Fruit fly (Drosophila melanogaster) whole organism, embryonic: ENCODE results near the gene cana.
A peak's percentile ranks its signal among the peaks of the same experiment; 100 is the strongest.

Experiments used
- Atf3 ChIP-seq: fragments of 200-800 bp; sonication (Bioruptor generic); optimal IDR thresholded peaks from 3 replicates; lab custom pipeline; 2016; ENCODE audit warnings: missing biosample characterization, missing genetic modification characterization
- Awh ChIP-seq: fragments of 200-800 bp; sonication (Bioruptor generic); IDR thresholded peaks from 2 replicates; pipeline ENCODE4, ENCODE4 v1.3.6; 2022; ENCODE audit warnings: missing biosample characterization, missing genetic modification characterization
- Bdp1 ChIP-seq: fragments of 200-800 bp; sonication (Bioruptor generic); optimal IDR thresholded peaks from 3 replicates; lab custom pipeline; 2016; ENCODE audit warnings: missing biosample characterization, missing genetic modification characterization
- BtbVII ChIP-seq: fragments of 200-800 bp; sonication (Bioruptor generic); optimal IDR thresholded peaks from 3 replicates; lab custom pipeline; 2017; ENCODE audit warnings: missing biosample characterization, mild to moderate bottlenecking, missing genetic modification characterization
- CG10267 ChIP-seq: fragments of 200-800 bp; sonication (Bioruptor generic); optimal IDR thresholded peaks from 2 replicates; lab custom pipeline; 2018; ENCODE audit warnings: missing biosample characterization, mild to moderate bottlenecking, missing genetic modification characterization, moderate library complexity
- CG12219 ChIP-seq: fragments of 200-800 bp; sonication (Bioruptor generic); optimal IDR thresholded peaks from 3 replicates; lab custom pipeline; 2018; ENCODE audit warnings: missing biosample characterization, mild to moderate bottlenecking, missing genetic modification characterization
- CG12744 ChIP-seq: fragments of 200-800 bp; sonication (Bioruptor generic); optimal IDR thresholded peaks from 2 replicates; lab custom pipeline; 2016; ENCODE audit warnings: missing biosample characterization, missing genetic modification characterization
- CG13894 ChIP-seq: fragments of 200-800 bp; sonication (Bioruptor generic); optimal IDR thresholded peaks from 3 replicates; lab custom pipeline; 2018; ENCODE audit warnings: missing biosample characterization, mild to moderate bottlenecking, missing genetic modification characterization, moderate library complexity
- CG15514 ChIP-seq: fragments of 200-800 bp; sonication (Bioruptor generic); optimal IDR thresholded peaks from 3 replicates; lab custom pipeline; 2017; ENCODE audit warnings: missing biosample characterization, missing genetic modification characterization, mild to moderate bottlenecking, moderate library complexity, missing genetic modification reagents
- CG17802 ChIP-seq: fragments of 200-800 bp; sonication (Bioruptor generic); optimal IDR thresholded peaks from 2 replicates; lab custom pipeline; 2018; ENCODE audit warnings: missing biosample characterization, mild to moderate bottlenecking, missing genetic modification characterization, moderate library complexity
- CG2129 ChIP-seq: fragments of 200-800 bp; sonication (Bioruptor generic); IDR thresholded peaks from 2 replicates; pipeline ENCODE4 v1.3.6; 2022; ENCODE audit warnings: missing biosample characterization, missing genetic modification characterization; ENCODE audit not compliant: partially characterized antibody
- CG2202 ChIP-seq: fragments of 200-800 bp; sonication (Bioruptor generic); optimal IDR thresholded peaks from 2 replicates; lab custom pipeline; 2018; ENCODE audit warnings: missing biosample characterization, mild to moderate bottlenecking, missing genetic modification characterization
- CG32532 ChIP-seq: fragments of 200-800 bp; sonication (Bioruptor generic); IDR thresholded peaks from 2 replicates; pipeline ENCODE4 v1.3.6; 2022; ENCODE audit warnings: missing biosample characterization, missing genetic modification characterization
- CG4282 ChIP-seq: fragments of 200-800 bp; sonication (Bioruptor generic); optimal IDR thresholded peaks from 2 replicates; lab custom pipeline; 2016; ENCODE audit warnings: missing biosample characterization, missing genetic modification characterization
- CG6689 ChIP-seq: fragments of 200-800 bp; sonication (Bioruptor generic); IDR thresholded peaks from 2 replicates; pipeline ENCODE4 v1.3.6; 2022; ENCODE audit warnings: missing biosample characterization, missing genetic modification characterization
- CG6813 ChIP-seq: fragments of 200-800 bp; sonication (Bioruptor generic); optimal IDR thresholded peaks from 2 replicates; lab custom pipeline; 2017; ENCODE audit warnings: missing biosample characterization, missing genetic modification characterization, mild to moderate bottlenecking, moderate library complexity, missing genetic modification reagents
- CG8290 ChIP-seq, 3 experiments: fragments of 200-800 bp; sonication (Bioruptor generic); optimal IDR thresholded peaks; 2 replicates each; lab custom pipeline; 2016 to 2019; ENCODE audit warnings: missing biosample characterization in 3 of 3, missing genetic modification characterization in 3 of 3, mild to moderate bottlenecking in 2 of 3, moderate library complexity in 1 of 3
- D ChIP-seq, 2 experiments: fragments of 200-800 bp in 1 of 2; fragments of >200 bp in 1 of 2; sonication (Bioruptor generic) in 1 of 2; optimal IDR thresholded peaks; 2 replicates in 1 of 2; 3 replicates in 1 of 2; lab custom pipeline; 2017; ENCODE audit warnings: mild to moderate bottlenecking in 1 of 2, missing biosample characterization in 1 of 2, missing genetic modification characterization in 1 of 2, missing genetic modification reagents in 1 of 2
- Doc3 ChIP-seq: fragments of 200-800 bp; sonication (Bioruptor generic); IDR thresholded peaks from 3 replicates; pipeline ENCODE4 v1.3.6; 2022; ENCODE audit warnings: missing biosample characterization, missing genetic modification characterization; ENCODE audit not compliant: partially characterized antibody
- E2f2 ChIP-seq: fragments of 200-800 bp; sonication (Bioruptor generic); IDR thresholded peaks from 2 replicates; pipeline ENCODE4 v1.3.6; 2022; ENCODE audit warnings: missing biosample characterization, missing genetic modification characterization
- ERR ChIP-seq: fragments of 200-800 bp; sonication (Bioruptor generic); optimal IDR thresholded peaks from 2 replicates; lab custom pipeline; 2016; ENCODE audit warnings: missing biosample characterization, missing genetic modification characterization
- Fer1 ChIP-seq: fragments of 200-800 bp; sonication (Bioruptor generic); optimal IDR thresholded peaks from 2 replicates; lab custom pipeline; 2017; ENCODE audit warnings: missing biosample characterization, mild to moderate bottlenecking, missing genetic modification characterization
- HLH4C ChIP-seq: fragments of 200-800 bp; sonication (Bioruptor generic); IDR thresholded peaks from 3 replicates; pipeline ENCODE4 v1.3.6; 2022; ENCODE audit warnings: missing biosample characterization, missing genetic modification characterization; ENCODE audit not compliant: partially characterized antibody
- Jarid2 ChIP-seq: fragments of 200-800 bp; sonication (Bioruptor generic); optimal IDR thresholded peaks from 3 replicates; lab custom pipeline; 2017; ENCODE audit warnings: mild to moderate bottlenecking, missing biosample characterization, missing genetic modification reagents, missing genetic modification characterization
- MBD-R2 ChIP-seq: fragments of 200-800 bp; sonication (Bioruptor generic); IDR thresholded peaks from 2 replicates; pipeline ENCODE4 v1.3.6; 2022; ENCODE audit warnings: missing biosample characterization, missing genetic modification characterization
- Mes4 ChIP-seq: fragments of 200-800 bp; sonication (Bioruptor generic); optimal IDR thresholded peaks from 2 replicates; lab custom pipeline; 2016; ENCODE audit warnings: missing biosample characterization, missing genetic modification characterization
- NFAT ChIP-seq: fragments of 200-800 bp; sonication (Bioruptor generic); IDR thresholded peaks from 2 replicates; pipeline ENCODE4 v1.3.6; 2022; ENCODE audit warnings: missing biosample characterization, missing genetic modification characterization
- Rx ChIP-seq: fragments of 200-800 bp; sonication (Bioruptor generic); IDR thresholded peaks from 2 replicates; pipeline ENCODE4 v1.3.6; 2022; ENCODE audit warnings: missing biosample characterization, missing genetic modification characterization
- amos ChIP-seq: fragments of 200-800 bp; sonication (Bioruptor generic); IDR thresholded peaks from 2 replicates; pipeline ENCODE4 v1.3.6; 2022; ENCODE audit warnings: missing biosample characterization, missing genetic modification characterization; ENCODE audit not compliant: partially characterized antibody
- btn ChIP-seq: fragments of 200-800 bp; sonication (Bioruptor generic); optimal IDR thresholded peaks from 2 replicates; lab custom pipeline; 2016; ENCODE audit warnings: missing biosample characterization, missing genetic modification characterization
- corto ChIP-seq: fragments of 200-800 bp; sonication (Bioruptor generic); optimal IDR thresholded peaks from 2 replicates; lab custom pipeline; 2016; ENCODE audit warnings: missing biosample characterization, mild to moderate bottlenecking, missing genetic modification characterization, moderate library complexity
- cwo ChIP-seq: fragments of 200-800 bp; sonication (Bioruptor generic); optimal IDR thresholded peaks from 3 replicates; lab custom pipeline; 2017; ENCODE audit warnings: missing biosample characterization, missing genetic modification characterization, mild to moderate bottlenecking, moderate library complexity, missing genetic modification reagents
- esg ChIP-seq: fragments of 200-800 bp; sonication (Bioruptor generic); conservative IDR thresholded peaks from 2 replicates; pipeline ENCODE4 v1.3.6; 2022; ENCODE audit warnings: missing biosample characterization, missing genetic modification characterization
- ftz-f1 ChIP-seq: fragments of 200-800 bp; sonication (Bioruptor generic); optimal IDR thresholded peaks from 2 replicates; lab custom pipeline; 2016; ENCODE audit warnings: missing biosample characterization, missing genetic modification characterization
- grn ChIP-seq: fragments of 200-800 bp; sonication (Bioruptor generic); optimal IDR thresholded peaks from 3 replicates; lab custom pipeline; 2017; ENCODE audit warnings: missing biosample characterization, missing genetic modification characterization
- ken ChIP-seq: fragments of 200-800 bp; sonication (Bioruptor generic); IDR thresholded peaks from 3 replicates; pipeline ENCODE4 v1.3.6; 2022; ENCODE audit warnings: missing biosample characterization, missing genetic modification characterization
- klu ChIP-seq: fragments of 200-800 bp; sonication (Bioruptor generic); IDR thresholded peaks from 2 replicates; pipeline ENCODE4 v1.3.6; 2022; ENCODE audit warnings: missing biosample characterization, missing genetic modification characterization
- lab ChIP-seq: fragments of 200-800 bp; sonication (Bioruptor generic); optimal IDR thresholded peaks from 3 replicates; lab custom pipeline; 2017; ENCODE audit warnings: missing biosample characterization, missing genetic modification characterization, mild to moderate bottlenecking, moderate library complexity, missing genetic modification reagents
- otp ChIP-seq: fragments of 200-800 bp; sonication (Bioruptor generic); IDR thresholded peaks from 3 replicates; pipeline ENCODE4, ENCODE4 v1.3.6; 2022; ENCODE audit warnings: missing biosample characterization, missing genetic modification characterization
- pros ChIP-seq: fragments of 200-800 bp; sonication (Bioruptor generic); optimal IDR thresholded peaks from 3 replicates; lab custom pipeline; 2019; ENCODE audit warnings: missing biosample characterization, mild to moderate bottlenecking, missing genetic modification characterization, moderate library complexity
- salm ChIP-seq: fragments of 200-800 bp; sonication (Bioruptor generic); optimal IDR thresholded peaks from 2 replicates; lab custom pipeline; 2018; ENCODE audit warnings: missing biosample characterization, mild to moderate bottlenecking, missing genetic modification characterization
- sc ChIP-seq, 3 experiments: fragments of >200 bp in 2 of 3; fragments of 200-800 bp in 1 of 3; sonication (Bioruptor generic) in 1 of 3; optimal IDR thresholded peaks; 2 replicates in 2 of 3; 3 replicates in 1 of 3; lab custom pipeline; 2017; ENCODE audit warnings: mild to moderate bottlenecking in 1 of 3, missing biosample characterization in 1 of 3, missing genetic modification characterization in 1 of 3, missing genetic modification reagents in 1 of 3
- sim ChIP-seq: fragments of 200-800 bp; sonication (Bioruptor generic); IDR thresholded peaks from 2 replicates; pipeline ENCODE4 v1.3.6; 2022; ENCODE audit warnings: missing biosample characterization, missing genetic modification characterization
- sr ChIP-seq: fragments of 200-800 bp; sonication (Bioruptor generic); IDR thresholded peaks from 3 replicates; pipeline ENCODE4 v1.3.6; 2022; ENCODE audit warnings: missing biosample characterization, missing genetic modification characterization
- vvl ChIP-seq: fragments of 200-800 bp; sonication (Bioruptor generic); IDR thresholded peaks from 2 replicates; pipeline ENCODE4 v1.3.6; 2022; ENCODE audit warnings: missing biosample characterization, missing genetic modification characterization
- z ChIP-seq: fragments of 200-800 bp; sonication (Bioruptor generic); IDR thresholded peaks from 3 replicates; pipeline ENCODE4 v1.3.6; 2022; ENCODE audit warnings: missing biosample characterization, missing genetic modification characterization
- zfh2 ChIP-seq: fragments of 200-800 bp; sonication (Bioruptor generic); optimal IDR thresholded peaks from 2 replicates; lab custom pipeline; 2016; ENCODE audit warnings: missing biosample characterization, missing genetic modification characterization

cana gene

dm6 chr2L:11271622-11272282, 2.2 kb downstream of the cana start (continued):
- TF ChIP-seq grn (GFP tag; lab: Kevin White, UChicago) (peak; percentile 91), amos (GFP tag; lab: Robert Waterston, UW) (peak; percentile 24; the same call in 1 of the 2 replicates), lab (GFP tag; lab: Kevin White, UChicago) (peak; percentile 77), cwo (GFP tag; lab: Kevin White, UChicago) (peak; percentile 96), D (optimal IDR thresholded peaks at IDR 0.05; lab: Kevin White, UChicago) (no peak), D (GFP tag; optimal IDR thresholded peaks at IDR 0.05; lab: Kevin White, UChicago) (no peak), corto (no peak), MBD-R2 (no peak; the same call in 1 of the 2 replicates), CG6689 (peak; percentile 77), CG15514 (GFP tag; lab: Kevin White, UChicago) (peak; percentile 82), CG17802 (no peak), btn (GFP tag; lab: Kevin White, UChicago) (no peak), CG13894 (tag; lab: Kevin White, UChicago) (peak; percentile 64), sc (optimal IDR thresholded peaks at IDR 0.05; lab: Kevin White, UChicago) (no peak), sc (GFP tag; optimal IDR thresholded peaks at IDR 0.05; lab: Kevin White, UChicago) (no peak), Awh (GFP tag; lab: Robert Waterston, UW) (peak; percentile 53; the same call in 1 of the 2 replicates), otp (GFP tag; lab: Robert Waterston, UW) (no peak), CG12219 (GFP tag; lab: Kevin White, UChicago) (no peak), klu (GFP tag; lab: Robert Waterston, UW) (no peak), ftz-f1 (GFP tag; lab: Kevin White, UChicago) (peak; percentile 73), CG2202 (tag; lab: Kevin White, UChicago) (no peak), Bdp1 (GFP tag; lab: Kevin White, UChicago) (no peak), CG4282 (no peak), sim (GFP tag; lab: Robert Waterston, UW) (no peak), Atf3 (GFP tag; lab: Kevin White, UChicago) (peak; percentile 42), Fer1 (GFP tag; lab: Kevin White, UChicago) (peak; percentile 64), CG2129 (GFP tag; lab: Robert Waterston, UW) (no peak), Doc3 (GFP tag; lab: Robert Waterston, UW) (0 out of 3 replicates have a peak, but pooled peaks have one; percentile 22), CG8290 (GFP tag; optimal IDR thresholded peaks at IDR 0.05; lab: Kevin White, UChicago) (no peak), CG8290 (tag; optimal IDR thresholded peaks at IDR 0.05; lab: Kevin White, UChicago) (peak in 1 of 2 experiments; percentile 49), sr (GFP tag; lab: Robert Waterston, UW) (peak; percentile 99), CG32532 (GFP tag; lab: Robert Waterston, UW) (peak; percentile 57; the same call in 1 of the 2 replicates), Mes4 (GFP tag; lab: Kevin White, UChicago) (no peak), pros (GFP tag; lab: Kevin White, UChicago) (peak; percentile 66), CG10267 (tag; lab: Kevin White, UChicago) (no peak), Jarid2 (GFP tag; lab: Kevin White, UChicago) (peak; percentile 44), CG12744 (GFP tag; lab: Kevin White, UChicago) (no peak), zfh2 (GFP tag; lab: Kevin White, UChicago) (no peak), Rx (GFP tag; lab: Robert Waterston, UW) (no peak), vvl (GFP tag; lab: Robert Waterston, UW) (peak; percentile 61; the same call in 1 of the 2 replicates), BtbVII (GFP tag; lab: Kevin White, UChicago) (peak; percentile 86), z (GFP tag; lab: Robert Waterston, UW) (0 out of 3 replicates have a peak, but pooled peaks have one; percentile 47), NFAT (0 out of 2 replicates have a peak, but pooled peaks have one; percentile 33), salm (tag; lab: Kevin White, UChicago) (no peak), CG6813 (GFP tag; lab: Kevin White, UChicago) (peak; percentile 17), esg (GFP tag; lab: Robert Waterston, UW) (no peak), E2f2 (peak; percentile 86), ken (peak; percentile 30; the same call in 1 of the 3 replicates), HLH4C (GFP tag; lab: Robert Waterston, UW) (peak; percentile 14; the same call in 1 of the 3 replicates), ERR (GFP tag; lab: Kevin White, UChicago) (peak; percentile 36)
